Fruit fly (Drosophila melanogaster) whole organism, embryonic: Measurements from ENCODE around the gene Tnks.
A peak's percentile ranks its signal among the peaks of the same experiment; 100 is the strongest.

Experiments used
- Atf-2 ChIP-seq: fragments of 200-800 bp; sonication (Bioruptor generic); optimal IDR thresholded peaks from 2 replicates; lab custom pipeline; 2016; ENCODE audit warnings: missing biosample characterization, missing genetic modification characterization
- B-H2 ChIP-seq: fragments of 200-800 bp; sonication (Bioruptor generic); optimal IDR thresholded peaks from 2 replicates; lab custom pipeline; 2018; ENCODE audit warnings: missing biosample characterization, mild to moderate bottlenecking, missing genetic modification characterization
- CG10321 ChIP-seq: fragments of 200-800 bp; sonication (Bioruptor generic); IDR thresholded peaks from 2 replicates; pipeline ENCODE4 v1.3.6; 2022; ENCODE audit warnings: missing biosample characterization, missing genetic modification characterization
- CG11456 ChIP-seq: fragments of 200-800 bp; sonication (Bioruptor generic); IDR thresholded peaks from 3 replicates; pipeline ENCODE4 v1.3.6; 2022; ENCODE audit warnings: missing biosample characterization, missing genetic modification characterization
- CG11504 ChIP-seq: fragments of 200-800 bp; sonication (Bioruptor generic); optimal IDR thresholded peaks from 3 replicates; lab custom pipeline; 2019; ENCODE audit warnings: missing biosample characterization, mild to moderate bottlenecking, missing genetic modification characterization, moderate library complexity
- CG11695 ChIP-seq: fragments of 200-800 bp; sonication (Bioruptor generic); IDR thresholded peaks from 3 replicates; pipeline ENCODE4 v1.3.6; 2022; ENCODE audit warnings: missing biosample characterization, missing genetic modification characterization
- CG12071 ChIP-seq: fragments of 200-800 bp; sonication (Bioruptor generic); optimal IDR thresholded peaks from 3 replicates; lab custom pipeline; 2018; ENCODE audit warnings: missing biosample characterization, mild to moderate bottlenecking, missing genetic modification characterization
- CG1233 ChIP-seq: fragments of 200-800 bp; sonication (Bioruptor generic); optimal IDR thresholded peaks from 4 replicates; lab custom pipeline; 2018; ENCODE audit warnings: missing biosample characterization, mild to moderate bottlenecking, missing genetic modification characterization
- CG13287 ChIP-seq: fragments of 200-800 bp; sonication (Bioruptor generic); IDR thresholded peaks from 2 replicates; pipeline ENCODE4 v1.3.6; 2022; ENCODE audit warnings: missing biosample characterization, missing genetic modification characterization; ENCODE audit not compliant: partially characterized antibody
- CG13424 ChIP-seq: fragments of 200-800 bp; sonication (Bioruptor generic); optimal IDR thresholded peaks from 2 replicates; lab custom pipeline; 2019; ENCODE audit warnings: missing biosample characterization, mild to moderate bottlenecking, missing genetic modification characterization, moderate library complexity
- CG1529 ChIP-seq: fragments of 200-800 bp; sonication (Bioruptor generic); optimal IDR thresholded peaks from 3 replicates; lab custom pipeline; 2018; ENCODE audit warnings: missing biosample characterization, missing genetic modification characterization
- CG15514 ChIP-seq: fragments of 200-800 bp; sonication (Bioruptor generic); optimal IDR thresholded peaks from 3 replicates; lab custom pipeline; 2017; ENCODE audit warnings: missing biosample characterization, missing genetic modification characterization, mild to moderate bottlenecking, moderate library complexity, missing genetic modification reagents
- CG17186 ChIP-seq: fragments of 200-800 bp; sonication (Bioruptor generic); optimal IDR thresholded peaks from 3 replicates; lab custom pipeline; 2017; ENCODE audit warnings: missing biosample characterization, missing genetic modification reagents, missing genetic modification characterization
- CG18262 ChIP-seq: fragments of 200-800 bp; optimal IDR thresholded peaks from 3 replicates; lab custom pipeline; 2019; ENCODE audit warnings: missing biosample characterization, mild to moderate bottlenecking, missing genetic modification characterization, moderate library complexity
- CG31441 ChIP-seq: fragments of 200-800 bp; sonication (Bioruptor generic); IDR thresholded peaks from 2 replicates; pipeline ENCODE4 v1.3.6; 2022; ENCODE audit warnings: missing biosample characterization, missing genetic modification characterization
- CG32767 ChIP-seq: fragments of 200-800 bp; sonication (Bioruptor generic); IDR thresholded peaks from 2 replicates; pipeline ENCODE4 v1.3.6; 2022; ENCODE audit warnings: missing biosample characterization, missing genetic modification characterization
- CG34422 ChIP-seq: fragments of 200-800 bp; sonication (Bioruptor generic); IDR thresholded peaks from 3 replicates; pipeline ENCODE4 v1.3.6; 2022; ENCODE audit warnings: missing biosample characterization, missing genetic modification characterization
- CG3995 ChIP-seq: fragments of 200-800 bp; sonication (Bioruptor generic); optimal IDR thresholded peaks from 3 replicates; lab custom pipeline; 2016; ENCODE audit warnings: missing biosample characterization, missing genetic modification characterization
- CG4360 ChIP-seq: fragments of 200-800 bp; sonication (Bioruptor generic); IDR thresholded peaks from 2 replicates; pipeline ENCODE4 v1.3.6; 2022; ENCODE audit warnings: missing biosample characterization, missing genetic modification characterization
- CG4617 ChIP-seq: fragments of 200-800 bp; sonication (Bioruptor generic); optimal IDR thresholded peaks from 3 replicates; lab custom pipeline; 2016; ENCODE audit warnings: missing biosample characterization, missing genetic modification characterization, borderline replicate concordance
- CG4707 ChIP-seq: fragments of 200-800 bp; sonication (Bioruptor generic); optimal IDR thresholded peaks from 2 replicates; lab custom pipeline; 2018; ENCODE audit warnings: missing biosample characterization, mild to moderate bottlenecking, missing genetic modification characterization, moderate library complexity
- CG7357 ChIP-seq: fragments of 200-800 bp; sonication (Bioruptor generic); IDR thresholded peaks from 3 replicates; pipeline ENCODE4 v1.3.6; 2022; ENCODE audit warnings: missing biosample characterization, missing genetic modification characterization
- CG8281 ChIP-seq: fragments of 200-800 bp; sonication (Bioruptor generic); optimal IDR thresholded peaks from 2 replicates; lab custom pipeline; 2018; ENCODE audit warnings: missing biosample characterization, mild to moderate bottlenecking, missing genetic modification characterization, moderate library complexity
- CG9817 ChIP-seq: fragments of 200-800 bp; sonication (Bioruptor generic); optimal IDR thresholded peaks from 2 replicates; lab custom pipeline; 2018; ENCODE audit warnings: missing biosample characterization, mild to moderate bottlenecking, missing genetic modification characterization, moderate library complexity
- CG9932 ChIP-seq: fragments of 200-800 bp; sonication (Bioruptor generic); IDR thresholded peaks from 2 replicates; pipeline ENCODE4 v1.3.6; 2022; ENCODE audit warnings: missing biosample characterization, missing genetic modification characterization
- Dll ChIP-seq: fragments of 200-800 bp; sonication (Bioruptor generic); IDR thresholded peaks from 4 replicates; pipeline ENCODE4 v1.3.6; 2022; ENCODE audit warnings: missing biosample characterization, missing genetic modification characterization; ENCODE audit not compliant: partially characterized antibody
- Dref ChIP-seq: fragments of 200-800 bp; sonication (Bioruptor generic); IDR thresholded peaks from 2 replicates; pipeline ENCODE4 v1.3.6; 2022; ENCODE audit warnings: missing biosample characterization, missing genetic modification characterization
- Nf-YC ChIP-seq: fragments of 200-800 bp; optimal IDR thresholded peaks from 3 replicates; lab custom pipeline; 2019; ENCODE audit warnings: missing biosample characterization, mild to moderate bottlenecking, missing genetic modification characterization, moderate library complexity
- Pdp1 ChIP-seq, 2 experiments: fragments of 200-800 bp; sonication (Bioruptor generic); optimal IDR thresholded peaks; 3 replicates each; lab custom pipeline; 2016; ENCODE audit warnings: missing biosample characterization in 2 of 2, missing genetic modification characterization in 2 of 2, mild to moderate bottlenecking in 1 of 2, moderate library complexity in 1 of 2
- Sox102F ChIP-seq: fragments of 200-800 bp; sonication (Bioruptor generic); optimal IDR thresholded peaks from 2 replicates; lab custom pipeline; 2018; ENCODE audit warnings: missing biosample characterization, mild to moderate bottlenecking, missing genetic modification characterization, moderate library complexity
- Spps ChIP-seq: fragments of 200-800 bp; sonication (Bioruptor generic); optimal IDR thresholded peaks from 2 replicates; lab custom pipeline; 2018; ENCODE audit warnings: missing biosample characterization, mild to moderate bottlenecking, missing genetic modification characterization
- caup ChIP-seq: fragments of 200-800 bp; sonication (Bioruptor generic); optimal IDR thresholded peaks from 3 replicates; lab custom pipeline; 2017; ENCODE audit warnings: missing biosample characterization, mild to moderate bottlenecking, missing genetic modification characterization, moderate library complexity; ENCODE audit not compliant: severe bottlenecking
- da ChIP-seq: fragments of 200-800 bp; sonication (Bioruptor generic); optimal IDR thresholded peaks from 2 replicates; lab custom pipeline; 2016; ENCODE audit warnings: missing biosample characterization, missing genetic modification characterization
- dmrt11E ChIP-seq: fragments of 200-800 bp; sonication (Bioruptor generic); optimal IDR thresholded peaks from 3 replicates; lab custom pipeline; 2018; ENCODE audit warnings: missing biosample characterization, mild to moderate bottlenecking, missing genetic modification characterization, moderate library complexity
- fd64A ChIP-seq: fragments of 200-800 bp; sonication (Bioruptor generic); optimal IDR thresholded peaks from 3 replicates; lab custom pipeline; 2018; ENCODE audit warnings: missing biosample characterization, mild to moderate bottlenecking, missing genetic modification characterization
- gsb ChIP-seq: fragments of 200-800 bp; sonication (Bioruptor generic); IDR thresholded peaks from 2 replicates; pipeline ENCODE4 v1.3.6; 2022; ENCODE audit warnings: missing biosample characterization, missing genetic modification characterization
- gsb-n ChIP-seq: fragments of 200-800 bp; sonication (Bioruptor generic); optimal IDR thresholded peaks from 3 replicates; lab custom pipeline; 2018; ENCODE audit warnings: missing biosample characterization, mild to moderate bottlenecking, missing genetic modification characterization
- ham ChIP-seq: fragments of 200-800 bp; sonication (Bioruptor generic); IDR thresholded peaks from 2 replicates; pipeline ENCODE4 v1.3.6; 2022; ENCODE audit warnings: missing biosample characterization, missing genetic modification characterization
- inv ChIP-seq: fragments of 200-800 bp; sonication (Bioruptor generic); IDR thresholded peaks from 2 replicates; pipeline ENCODE4 v1.3.6; 2022; ENCODE audit warnings: missing biosample characterization, missing genetic modification characterization; ENCODE audit not compliant: partially characterized antibody
- jumu ChIP-seq: fragments of 200-800 bp; sonication (Bioruptor generic); optimal IDR thresholded peaks from 3 replicates; lab custom pipeline; 2016; ENCODE audit warnings: missing biosample characterization, missing genetic modification characterization
- klu ChIP-seq: fragments of 200-800 bp; sonication (Bioruptor generic); IDR thresholded peaks from 2 replicates; pipeline ENCODE4 v1.3.6; 2022; ENCODE audit warnings: missing biosample characterization, missing genetic modification characterization
- knrl ChIP-seq: fragments of 200-800 bp; sonication (Bioruptor generic); IDR thresholded peaks from 3 replicates; pipeline ENCODE4 v1.3.6; 2022; ENCODE audit warnings: missing biosample characterization, missing genetic modification characterization; ENCODE audit not compliant: partially characterized antibody
- mam ChIP-seq: fragments of 200-800 bp; sonication (Bioruptor generic); optimal IDR thresholded peaks from 3 replicates; lab custom pipeline; 2016; ENCODE audit warnings: missing biosample characterization, missing genetic modification characterization
- mld ChIP-seq: fragments of 200-800 bp; sonication (Bioruptor generic); IDR thresholded peaks from 3 replicates; pipeline ENCODE4 v1.3.6; 2022; ENCODE audit warnings: missing biosample characterization, missing genetic modification characterization; ENCODE audit not compliant: partially characterized antibody
- nerfin-2 ChIP-seq: fragments of 200-800 bp; sonication (Bioruptor generic); IDR thresholded peaks from 2 replicates; pipeline ENCODE4 v1.3.6; 2022; ENCODE audit warnings: missing biosample characterization, missing genetic modification characterization; ENCODE audit not compliant: partially characterized antibody
- onecut ChIP-seq: fragments of 200-800 bp; sonication (Bioruptor generic); IDR thresholded peaks from 2 replicates; pipeline ENCODE4 v1.3.6; 2022; ENCODE audit warnings: missing biosample characterization, missing genetic modification characterization
- row ChIP-seq: fragments of 200-800 bp; sonication (Bioruptor generic); IDR thresholded peaks from 3 replicates; pipeline ENCODE4 v1.3.6; 2022; ENCODE audit warnings: missing biosample characterization, missing genetic modification characterization
- tin ChIP-seq: fragments of 200-800 bp; sonication (Bioruptor generic); optimal IDR thresholded peaks from 3 replicates; lab custom pipeline; 2016; ENCODE audit warnings: missing biosample characterization, missing genetic modification characterization
- unc-4 ChIP-seq: fragments of 200-800 bp; sonication (Bioruptor generic); IDR thresholded peaks from 2 replicates; pipeline ENCODE4 v1.3.6; 2022; ENCODE audit warnings: missing biosample characterization, missing genetic modification characterization; ENCODE audit not compliant: partially characterized antibody

The Tnks gene

DNA sequence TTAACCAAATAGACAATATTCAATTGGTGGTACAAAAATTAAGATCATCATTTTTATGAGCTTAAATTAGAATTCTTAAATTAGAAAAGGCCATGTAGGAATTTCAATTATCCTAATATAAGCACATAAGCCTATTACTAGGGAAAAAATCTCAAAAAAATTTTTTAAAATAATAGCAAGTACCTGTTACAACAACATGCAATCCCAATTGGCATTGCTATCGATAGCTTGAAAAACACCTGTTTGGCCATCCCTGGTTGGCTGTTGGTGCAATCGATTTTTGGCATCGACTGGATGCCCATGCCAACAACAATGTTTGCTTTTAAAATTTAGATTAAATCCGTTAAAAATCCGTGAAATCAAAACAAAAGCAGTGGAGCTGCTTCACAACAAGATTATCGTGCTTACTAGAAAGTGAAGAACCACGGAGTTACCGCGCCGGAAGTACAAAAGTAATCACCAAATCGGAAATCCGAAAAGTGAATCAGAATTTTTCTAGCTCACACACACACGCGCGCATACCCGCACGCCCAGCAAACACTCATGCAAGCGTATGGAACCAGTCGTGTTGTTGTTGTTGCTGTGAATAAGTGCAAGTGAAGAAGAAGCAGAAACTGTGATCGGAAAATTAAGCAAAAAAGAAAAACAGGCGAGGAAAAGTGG lies 576 bp upstream of the Tnks start, which contains the start of gene RASSF8 (continued):
- TF ChIP-seq Dll (GFP tag; lab: Robert Waterston, UW) (peak; percentile 72), jumu (GFP tag; lab: Kevin White, UChicago) (no peak), inv (GFP tag; lab: Robert Waterston, UW) (peak; percentile 54; the same call in 1 of the 2 replicates), gsb (GFP tag; lab: Robert Waterston, UW) (no peak), nerfin-2 (GFP tag; lab: Robert Waterston, UW) (peak; percentile 54), CG9817 (tag; lab: Kevin White, UChicago) (peak; percentile 29), CG34422 (GFP tag; lab: Robert Waterston, UW) (no peak), CG7357 (GFP tag; lab: Robert Waterston, UW) (no peak), CG18262 (peak; percentile 9), da (GFP tag; lab: Kevin White, UChicago) (no peak), mam (peak; percentile 41), CG17186 (GFP tag; lab: Kevin White, UChicago) (no peak), unc-4 (peak; percentile 61), CG1529 (GFP tag; lab: Kevin White, UChicago) (no peak), CG11456 (peak; percentile 62; the same call in 1 of the 3 replicates), CG4707 (GFP tag; lab: Kevin White, UChicago) (no peak), klu (no peak), CG31441 (GFP tag; lab: Robert Waterston, UW) (peak; percentile 38), dmrt11E (tag; lab: Kevin White, UChicago) (no peak), CG32767 (no peak), CG9932 (GFP tag; lab: Robert Waterston, UW) (peak; percentile 79), Nf-YC (peak; percentile 38), knrl (GFP tag; lab: Robert Waterston, UW) (peak; percentile 67), Dref (peak; percentile 94), row (peak; percentile 82), fd64A (no peak), Spps (tag; lab: Kevin White, UChicago) (no peak), CG11695 (GFP tag; lab: Robert Waterston, UW) (no peak), CG4360 (GFP tag; lab: Robert Waterston, UW) (peak; percentile 95), ham (no peak), CG4617 (GFP tag; lab: Kevin White, UChicago) (peak; percentile 1), CG11504 (peak; percentile 33), onecut (GFP tag; lab: Robert Waterston, UW) (peak; percentile 84), CG8281 (tag; lab: Kevin White, UChicago) (no peak), gsb-n (no peak), Atf-2 (GFP tag; lab: Kevin White, UChicago) (peak; percentile 43), CG10321 (GFP tag; lab: Robert Waterston, UW) (no peak), tin (GFP tag; lab: Kevin White, UChicago) (peak; percentile 10), B-H2 (GFP tag; lab: Kevin White, UChicago) (peak; percentile 18), CG12071 (no peak), CG1233 (GFP tag; lab: Kevin White, UChicago) (peak; percentile 7), Sox102F (GFP tag; lab: Kevin White, UChicago) (peak; percentile 9), CG13287 (GFP tag; lab: Robert Waterston, UW) (peak; percentile 71), Pdp1 (GFP tag; optimal IDR thresholded peaks at IDR 0.05; lab: Kevin White, UChicago) (peak in 1 of 2 experiments; percentile 46), mld (0 out of 3 replicates have a peak, but pooled peaks have one; percentile 14), CG15514 (GFP tag; lab: Kevin White, UChicago) (peak; percentile 95), CG13424 (tag; lab: Kevin White, UChicago) (peak; percentile 20), CG3995 (GFP tag; lab: Kevin White, UChicago) (peak; percentile 79), caup (GFP tag; lab: Kevin White, UChicago) (no peak)
